Fruit fly (Drosophila melanogaster) whole organism, embryonic: ENCODE results near the gene CG1142.

ENCODE experiments used
- Adf1 ChIP-seq: fragments of 200-800 bp; sonication (Bioruptor generic); IDR thresholded peaks from 2 replicates; pipeline ENCODE4 v1.3.6; 2022; ENCODE audit warnings: missing biosample characterization, missing genetic modification characterization
- Asciz ChIP-seq: fragments of 200-800 bp; sonication (Bioruptor generic); optimal IDR thresholded peaks from 2 replicates; lab custom pipeline; 2017; ENCODE audit warnings: missing biosample characterization, mild to moderate bottlenecking, missing genetic modification characterization, missing genetic modification reagents
- Atf6 ChIP-seq: fragments of 200-800 bp; sonication (Bioruptor generic); IDR thresholded peaks from 2 replicates; pipeline ENCODE4 v1.3.6; 2022; ENCODE audit warnings: missing biosample characterization, missing genetic modification characterization
- Bdp1 ChIP-seq: fragments of 200-800 bp; sonication (Bioruptor generic); optimal IDR thresholded peaks from 3 replicates; lab custom pipeline; 2016; ENCODE audit warnings: missing biosample characterization, missing genetic modification characterization
- CG11696 ChIP-seq: fragments of 200-800 bp; sonication (Bioruptor generic); IDR thresholded peaks from 2 replicates; pipeline ENCODE4 v1.3.6; 2022; ENCODE audit warnings: missing biosample characterization, missing genetic modification characterization
- CG12104 ChIP-seq: fragments of 200-800 bp; sonication (Bioruptor generic); optimal IDR thresholded peaks from 3 replicates; lab custom pipeline; 2016; ENCODE audit warnings: missing biosample characterization, missing genetic modification characterization
- CG13894 ChIP-seq: fragments of 200-800 bp; sonication (Bioruptor generic); optimal IDR thresholded peaks from 3 replicates; lab custom pipeline; 2018; ENCODE audit warnings: missing biosample characterization, mild to moderate bottlenecking, missing genetic modification characterization, moderate library complexity
- CG14860 ChIP-seq: fragments of 200-800 bp; sonication (Bioruptor generic); IDR thresholded peaks from 3 replicates; pipeline ENCODE4 v1.3.6; 2022; ENCODE audit warnings: missing biosample characterization, missing genetic modification characterization; ENCODE audit not compliant: partially characterized antibody
- CG1647 ChIP-seq: fragments of 200-800 bp; sonication (Bioruptor generic); optimal IDR thresholded peaks from 3 replicates; lab custom pipeline; 2016; ENCODE audit warnings: missing biosample characterization, missing genetic modification characterization
- CG17186 ChIP-seq: fragments of 200-800 bp; sonication (Bioruptor generic); optimal IDR thresholded peaks from 3 replicates; lab custom pipeline; 2017; ENCODE audit warnings: missing biosample characterization, missing genetic modification reagents, missing genetic modification characterization
- CG17612 ChIP-seq: fragments of 200-800 bp; sonication (Bioruptor generic); IDR thresholded peaks from 2 replicates; pipeline ENCODE4 v1.3.6; 2022; ENCODE audit warnings: missing biosample characterization, missing genetic modification characterization
- CG1792 ChIP-seq: fragments of 200-800 bp; sonication (Bioruptor generic); optimal IDR thresholded peaks from 2 replicates; lab custom pipeline; 2016; ENCODE audit warnings: missing biosample characterization, missing genetic modification characterization
- CG18262 ChIP-seq: fragments of 200-800 bp; optimal IDR thresholded peaks from 3 replicates; lab custom pipeline; 2019; ENCODE audit warnings: missing biosample characterization, mild to moderate bottlenecking, missing genetic modification characterization, moderate library complexity
- CG2199 ChIP-seq: fragments of 200-800 bp; sonication (Bioruptor generic); IDR thresholded peaks from 3 replicates; pipeline ENCODE4 v1.3.6; 2022; ENCODE audit warnings: missing biosample characterization, missing genetic modification characterization
- CG32767 ChIP-seq: fragments of 200-800 bp; sonication (Bioruptor generic); IDR thresholded peaks from 2 replicates; pipeline ENCODE4 v1.3.6; 2022; ENCODE audit warnings: missing biosample characterization, missing genetic modification characterization
- CG33557 ChIP-seq: fragments of 200-800 bp; sonication (Bioruptor generic); optimal IDR thresholded peaks from 2 replicates; lab custom pipeline; 2019; ENCODE audit warnings: missing biosample characterization, mild to moderate bottlenecking, missing genetic modification characterization, moderate library complexity
- CG6175 ChIP-seq: fragments of 200-800 bp; sonication (Bioruptor generic); IDR thresholded peaks from 3 replicates; pipeline ENCODE4 v1.3.6; 2022; ENCODE audit warnings: missing biosample characterization, missing genetic modification characterization
- CG6765 ChIP-seq: fragments of 200-800 bp; sonication (Bioruptor generic); optimal IDR thresholded peaks from 3 replicates; lab custom pipeline; 2017; ENCODE audit warnings: missing biosample characterization, mild to moderate bottlenecking, missing genetic modification characterization
- CG7928 ChIP-seq: fragments of 200-800 bp; sonication (Bioruptor generic); optimal IDR thresholded peaks from 2 replicates; lab custom pipeline; 2017; ENCODE audit warnings: missing biosample characterization, mild to moderate bottlenecking, missing genetic modification characterization
- CG8478 ChIP-seq: fragments of >200 bp; optimal IDR thresholded peaks from 2 replicates; lab custom pipeline; 2018
- Eip74EF ChIP-seq, 2 experiments: fragments of 200-800 bp in 1 of 2; fragments of >200 bp in 1 of 2; sonication (Bioruptor generic) in 1 of 2; optimal IDR thresholded peaks; 2 replicates each; lab custom pipeline; 2017 to 2019; ENCODE audit warnings: missing biosample characterization in 2 of 2, missing genetic modification characterization in 2 of 2, mild to moderate bottlenecking in 1 of 2, moderate library complexity in 1 of 2
- Gug ChIP-seq: fragments of 200-800 bp; sonication (Bioruptor generic); IDR thresholded peaks from 4 replicates; pipeline ENCODE4 v1.3.6; 2022; ENCODE audit warnings: missing biosample characterization, missing genetic modification characterization
- Hr3 ChIP-seq: fragments of 200-800 bp; sonication (Bioruptor generic); optimal IDR thresholded peaks from 3 replicates; lab custom pipeline; 2016; ENCODE audit warnings: missing biosample characterization, missing genetic modification characterization
- Jarid2 ChIP-seq: fragments of 200-800 bp; sonication (Bioruptor generic); optimal IDR thresholded peaks from 3 replicates; lab custom pipeline; 2017; ENCODE audit warnings: mild to moderate bottlenecking, missing biosample characterization, missing genetic modification reagents, missing genetic modification characterization
- Mrtf ChIP-seq: fragments of 200-800 bp; sonication (Bioruptor generic); IDR thresholded peaks from 3 replicates; pipeline ENCODE4 v1.3.6; 2022; ENCODE audit warnings: missing biosample characterization, missing genetic modification characterization
- Oli ChIP-seq: fragments of 200-800 bp; sonication (Bioruptor generic); optimal IDR thresholded peaks from 2 replicates; lab custom pipeline; 2018; ENCODE audit warnings: missing biosample characterization, mild to moderate bottlenecking, missing genetic modification characterization, moderate library complexity
- Ptx1 ChIP-seq: fragments of 200-800 bp; sonication (Bioruptor generic); IDR thresholded peaks from 2 replicates; pipeline ENCODE4 v1.3.6; 2022; ENCODE audit warnings: missing biosample characterization, missing genetic modification characterization
- Rx ChIP-seq: fragments of 200-800 bp; sonication (Bioruptor generic); IDR thresholded peaks from 2 replicates; pipeline ENCODE4 v1.3.6; 2022; ENCODE audit warnings: missing biosample characterization, missing genetic modification characterization
- Side ChIP-seq: fragments of 200-800 bp; sonication (Bioruptor generic); optimal IDR thresholded peaks from 2 replicates; lab custom pipeline; 2016; ENCODE audit warnings: missing biosample characterization, missing genetic modification characterization
- btn ChIP-seq: fragments of 200-800 bp; sonication (Bioruptor generic); optimal IDR thresholded peaks from 2 replicates; lab custom pipeline; 2016; ENCODE audit warnings: missing biosample characterization, missing genetic modification characterization
- caup ChIP-seq: fragments of 200-800 bp; sonication (Bioruptor generic); optimal IDR thresholded peaks from 3 replicates; lab custom pipeline; 2017; ENCODE audit warnings: missing biosample characterization, mild to moderate bottlenecking, missing genetic modification characterization, moderate library complexity; ENCODE audit not compliant: severe bottlenecking
- crol ChIP-seq: fragments of 200-800 bp; sonication (Bioruptor generic); IDR thresholded peaks from 2 replicates; pipeline ENCODE4 v1.3.6; 2022; ENCODE audit warnings: missing biosample characterization, missing genetic modification characterization
- dm ChIP-seq: fragments of 200-800 bp; sonication (Bioruptor generic); optimal IDR thresholded peaks from 3 replicates; lab custom pipeline; 2016; ENCODE audit warnings: missing biosample characterization, missing genetic modification characterization
- emc ChIP-seq: fragments of 200-800 bp; sonication (Bioruptor generic); optimal IDR thresholded peaks from 2 replicates; lab custom pipeline; 2016; ENCODE audit warnings: missing biosample characterization, missing genetic modification characterization
- eve ChIP-seq, 2 experiments: fragments of >200 bp; optimal IDR thresholded peaks; 2 replicates each; lab custom pipeline; 2017; ENCODE audit warnings: missing biosample characterization in 2 of 2, missing genetic modification characterization in 2 of 2
- exex ChIP-seq: fragments of 200-800 bp; sonication (Bioruptor generic); optimal IDR thresholded peaks from 4 replicates; lab custom pipeline; 2018; ENCODE audit warnings: missing biosample characterization, mild to moderate bottlenecking, missing genetic modification characterization, moderate library complexity
- hbn ChIP-seq: fragments of 200-800 bp; sonication (Bioruptor generic); IDR thresholded peaks from 2 replicates; pipeline ENCODE4 v1.3.6; 2022; ENCODE audit warnings: missing biosample characterization, missing genetic modification characterization; ENCODE audit not compliant: partially characterized antibody
- hkb ChIP-seq, 2 experiments: fragments of 200-800 bp in 1 of 2; fragments of >200 bp in 1 of 2; sonication (Bioruptor generic) in 1 of 2; IDR thresholded peaks in 1 of 2; optimal IDR thresholded peaks in 1 of 2; 2 replicates each; pipeline versions ENCODE4 v1.3.6 to Lab custom; 2017 to 2022; ENCODE audit warnings: missing biosample characterization in 1 of 2, missing genetic modification characterization in 1 of 2
- hth ChIP-seq: fragments of >200 bp; optimal IDR thresholded peaks from 2 replicates; lab custom pipeline; 2017; ENCODE audit warnings: inconsistent platforms
- klu ChIP-seq: fragments of 200-800 bp; sonication (Bioruptor generic); IDR thresholded peaks from 2 replicates; pipeline ENCODE4 v1.3.6; 2022; ENCODE audit warnings: missing biosample characterization, missing genetic modification characterization
- maf-S ChIP-seq: fragments of 200-800 bp; sonication (Bioruptor generic); optimal IDR thresholded peaks from 2 replicates; lab custom pipeline; 2016; ENCODE audit warnings: missing biosample characterization, missing genetic modification characterization
- mirr ChIP-seq: fragments of 200-800 bp; sonication (Bioruptor generic); optimal IDR thresholded peaks from 3 replicates; lab custom pipeline; 2018; ENCODE audit warnings: missing biosample characterization, mild to moderate bottlenecking, missing genetic modification characterization
- pb ChIP-seq: fragments of 200-800 bp; sonication (Bioruptor generic); optimal IDR thresholded peaks from 3 replicates; lab custom pipeline; 2016; ENCODE audit warnings: missing biosample characterization, missing genetic modification characterization
- sens ChIP-seq: fragments of 200-800 bp; sonication (Bioruptor generic); peaks from one replicate; lab custom pipeline; 2016; ENCODE audit warnings: missing biosample characterization, missing genetic modification characterization
- sens-2 ChIP-seq: fragments of 200-800 bp; sonication (Bioruptor generic); IDR thresholded peaks from 2 replicates; pipeline ENCODE4 v1.3.6; 2022; ENCODE audit warnings: missing biosample characterization, missing genetic modification characterization
- ssp ChIP-seq: fragments of 200-800 bp; sonication (Bioruptor generic); IDR thresholded peaks from 2 replicates; pipeline ENCODE4 v1.3.6; 2022; ENCODE audit warnings: missing biosample characterization, missing genetic modification characterization
- sug ChIP-seq: fragments of 200-800 bp; optimal IDR thresholded peaks from 2 replicates; lab custom pipeline; 2019; ENCODE audit warnings: missing biosample characterization, mild to moderate bottlenecking, missing genetic modification characterization, moderate library complexity
- trh ChIP-seq: fragments of 200-800 bp; sonication (Bioruptor generic); optimal IDR thresholded peaks from 2 replicates; lab custom pipeline; 2016; ENCODE audit warnings: missing biosample characterization, missing genetic modification characterization
- twi ChIP-seq: fragments of 200-800 bp; optimal IDR thresholded peaks from 2 replicates; lab custom pipeline; 2019; ENCODE audit warnings: missing biosample characterization, mild to moderate bottlenecking, missing genetic modification characterization, moderate library complexity
- wor ChIP-seq: fragments of 200-800 bp; sonication (Bioruptor generic); IDR thresholded peaks from 2 replicates; pipeline ENCODE4 v1.3.6; 2022; ENCODE audit warnings: missing biosample characterization, missing genetic modification characterization

Gene CG1142

dm6 chr3R:7506314-7506988 lies 32.9 kb upstream of the CG1142 start (continued):
- peak; percentile 80 for TF ChIP-seq Adf1 (GFP tag; lab: Robert Waterston, UW)
- no peak for TF ChIP-seq crol
- TF ChIP-seq exex (tag; lab: Kevin White, UChicago) = peak; percentile 64
- TF ChIP-seq btn (GFP tag; lab: Kevin White, UChicago) = no peak
- peak; percentile 62; the same call in 1 of the 2 replicates for TF ChIP-seq ssp (GFP tag; lab: Robert Waterston, UW)
- no peak for TF ChIP-seq CG17186
- no peak for TF ChIP-seq wor (GFP tag; lab: Robert Waterston, UW)
- TF ChIP-seq Mrtf (GFP tag; lab: Robert Waterston, UW) = peak; percentile 81; the same call in 2 of the 3 replicates
- TF ChIP-seq Atf6 = peak; percentile 94
- TF ChIP-seq caup = peak; percentile 90
- no peak for TF ChIP-seq CG2199 (GFP tag; lab: Robert Waterston, UW)
- peak; percentile 92 for TF ChIP-seq sens
- TF ChIP-seq CG6765 (GFP tag; lab: Kevin White, UChicago) = peak; percentile 59
- peak; percentile 40 for TF ChIP-seq Jarid2
- peak; percentile 57; the same call in 1 of the 2 replicates for TF ChIP-seq CG11696 (GFP tag; lab: Robert Waterston, UW)
- TF ChIP-seq Hr3 = peak; percentile 62
- TF ChIP-seq maf-S = peak; percentile 84
- TF ChIP-seq CG32767 (GFP tag; lab: Robert Waterston, UW) = peak; percentile 38; the same call in 1 of the 2 replicates
- TF ChIP-seq emc = peak; percentile 85
- peak; percentile 56 for TF ChIP-seq mirr (GFP tag; lab: Kevin White, UChicago)
- peak; percentile 69 for TF ChIP-seq dm (GFP tag; lab: Kevin White, UChicago)
- no peak for TF ChIP-seq twi (tag; lab: Kevin White, UChicago)
- TF ChIP-seq Gug = peak; percentile 67; the same call in 2 of the 4 replicates
- TF ChIP-seq klu (GFP tag; lab: Robert Waterston, UW) = peak; percentile 70; the same call in 1 of the 2 replicates
- TF ChIP-seq hkb (optimal IDR thresholded peaks at IDR 0.05; lab: Kevin White, UChicago) = no peak
- TF ChIP-seq hkb (GFP tag; IDR thresholded peaks at IDR 0.05; lab: Robert Waterston, UW) = peak; percentile 64
- 0 out of 2 replicates have a peak, but pooled peaks have one; percentile 45 for TF ChIP-seq CG17612 (GFP tag; lab: Robert Waterston, UW)
- no peak for TF ChIP-seq CG14860 (GFP tag; lab: Robert Waterston, UW)
- peak; percentile 53 for TF ChIP-seq CG12104 (GFP tag; lab: Kevin White, UChicago)
- no peak for TF ChIP-seq CG8478 (lab: Kevin White, UChicago)
- TF ChIP-seq CG1647 = peak; percentile 64
- peak in 1 of 2 experiments; percentile 24 for TF ChIP-seq eve (GFP tag; optimal IDR thresholded peaks at IDR 0.05; lab: Kevin White, UChicago)
- peak; percentile 82 for TF ChIP-seq CG1792 (GFP tag; lab: Kevin White, UChicago)
- peak; percentile 70 for TF ChIP-seq Bdp1 (GFP tag; lab: Kevin White, UChicago)
- no peak for TF ChIP-seq CG33557 (GFP tag; lab: Kevin White, UChicago)
- TF ChIP-seq CG7928 (GFP tag; lab: Kevin White, UChicago) = peak; percentile 65
- TF ChIP-seq CG6175 = peak; percentile 85
- TF ChIP-seq Ptx1 (GFP tag; lab: Robert Waterston, UW) = peak; percentile 79
- peak; percentile 76 for TF ChIP-seq Oli
- TF ChIP-seq CG13894 (tag; lab: Kevin White, UChicago) = peak; percentile 82
- TF ChIP-seq sug (tag; lab: Kevin White, UChicago) = peak; percentile 95
- TF ChIP-seq sens-2 = no peak
- peak; percentile 88 for TF ChIP-seq Side (GFP tag; lab: Kevin White, UChicago)
- TF ChIP-seq Rx (GFP tag; lab: Robert Waterston, UW) = no peak
- peak; percentile 62 for TF ChIP-seq pb (GFP tag; lab: Kevin White, UChicago)
- TF ChIP-seq CG18262 (tag; lab: Kevin White, UChicago) = peak; percentile 25
- no peak for TF ChIP-seq hth (lab: Kevin White, UChicago)
- TF ChIP-seq Eip74EF (GFP tag; optimal IDR thresholded peaks at IDR 0.05; lab: Kevin White, UChicago) = peak in 1 of 2 experiments; percentile 26
- TF ChIP-seq trh (GFP tag; lab: Kevin White, UChicago) = peak; percentile 27
- TF ChIP-seq hbn (GFP tag; lab: Robert Waterston, UW) = no peak
- TF ChIP-seq Asciz = peak; percentile 19
